Worm (Caenorhabditis elegans): Measurements from ENCODE around the gene T07G12.2.
"Not testable (repeated sequence)": the region's sequence is repeated elsewhere in the genome, so short reads cannot be mapped to it uniquely, and the experiment has no call there.

Gene T07G12.2

ce11 chrIV:10548546-10548945 lies 18.0 kb downstream of the T07G12.2 start:
- TF ChIP-seq rcor-1 (GFP tag; IDR thresholded peaks at IDR 0.05) (0 out of 2 replicates have a peak, but pooled peaks have one; percentile 17), hmg-1.2 (GFP tag; IDR thresholded peaks at IDR 0.05) (0 out of 2 replicates have a peak, but pooled peaks have one; percentile 25), B0261.1 (tag; optimal IDR thresholded peaks at IDR 0.05) (peak; percentile 47), ceh-40 (GFP tag; IDR thresholded peaks at IDR 0.05) (0 out of 2 replicates have a peak, but pooled peaks have one; percentile 31), lin-26 (GFP tag; IDR thresholded peaks at IDR 0.05) (peak; percentile 71; the same call in 1 of the 2 replicates), rpc-1 (tag; optimal IDR thresholded peaks at IDR 0.05) (peak; percentile 52), tbp1 (GFP tag; optimal IDR thresholded peaks at IDR 0.05) (peak; percentile 70), dox-1 (GFP tag; IDR thresholded peaks at IDR 0.05) (0 out of 2 replicates have a peak, but pooled peaks have one; percentile 44)
- TF ChIP-seq rpc-1 (optimal IDR thresholded peaks at IDR 0.05): not testable (repeated sequence)

- TF ChIP-seq attf-3 (GFP tag; conservative IDR thresholded peaks at IDR 0.05): peak; percentile 80
These were observed 22.5 kb downstream of the T07G12.2 start for ce11 chrIV:10552993-10553392.

ce11 chrIV:10554947-10555346 lies 24.4 kb downstream of the T07G12.2 start, which contains the start of gene zim-2:
Gene zim-2, plus strand, starts transcription at chrIV:10555247.
- TF ChIP-seq bed-2 (GFP tag; IDR thresholded peaks at IDR 0.05): no peak
- TF ChIP-seq F10E7.11 (tag; optimal IDR thresholded peaks at IDR 0.05): no peak
- no peak for TF ChIP-seq zfh-2 (GFP tag; conservative IDR thresholded peaks at IDR 0.05)
- no peak for TF ChIP-seq rec-8 (tag; optimal IDR thresholded peaks at IDR 0.05)
- no peak for TF ChIP-seq Y53F4B.3 (GFP tag; IDR thresholded peaks at IDR 0.05)
- TF ChIP-seq madf-10 (tag; optimal IDR thresholded peaks at IDR 0.05): no peak
- no peak for TF ChIP-seq hmg-20 (GFP tag; IDR thresholded peaks at IDR 0.05)
- TF ChIP-seq snpc-4 (GFP tag; optimal IDR thresholded peaks at IDR 0.05): no peak
- TF ChIP-seq snpc-4 (tag; optimal IDR thresholded peaks at IDR 0.05): no peak
- TF ChIP-seq F57A8.1 (GFP tag; optimal IDR thresholded peaks at IDR 0.05): no peak

- TF ChIP-seq hsf-1 (GFP tag; IDR thresholded peaks at IDR 0.05) (0 out of 2 replicates have a peak, but pooled peaks have one; percentile 9), snpc-1.3 (tag; optimal IDR thresholded peaks at IDR 0.05; ENCODE audit: insufficient read depth) (no peak), ama-1 (optimal IDR thresholded peaks at IDR 0.05) (no peak), ama-1 (GFP tag; optimal IDR thresholded peaks at IDR 0.05) (no peak), somi-1 (GFP tag; optimal IDR thresholded peaks at IDR 0.05) (no peak), F57A8.1 (GFP tag; optimal IDR thresholded peaks at IDR 0.05) (no peak), bed-1 (GFP tag; IDR thresholded peaks at IDR 0.05) (no peak), lsl-1 (GFP tag; optimal IDR thresholded peaks at IDR 0.05) (peak; percentile 60), F33H1.4 (GFP tag; IDR thresholded peaks at IDR 0.05) (peak; percentile 23; the same call in 1 of the 2 replicates), ztf-6 (GFP tag; IDR thresholded peaks at IDR 0.05) (no peak)
These were observed 27.9 kb downstream of the T07G12.2 start, which contains the start of gene zim-3 for ce11 chrIV:10558415-10558814. Gene zim-3, plus strand, starts transcription at chrIV:10558715.

- TF ChIP-seq C17E4.6 (GFP tag; IDR thresholded peaks at IDR 0.05) (no peak), pha-4 (tag; optimal IDR thresholded peaks at IDR 0.05) (no peak), Y53G8AR.9 (GFP tag; conservative IDR thresholded peaks at IDR 0.05) (no peak), ceh-91 (GFP tag; IDR thresholded peaks at IDR 0.05) (no peak), F10E7.11 (tag; optimal IDR thresholded peaks at IDR 0.05) (no peak), zfh-2 (GFP tag; conservative IDR thresholded peaks at IDR 0.05) (no peak), repo-1 (tag; optimal IDR thresholded peaks at IDR 0.05) (no peak), cebp-1 (GFP tag; IDR thresholded peaks at IDR 0.05) (no peak), cebp-1 (tag; optimal IDR thresholded peaks at IDR 0.05) (no peak), aptf-3 (GFP tag; IDR thresholded peaks at IDR 0.05) (no peak), Y56A3A.18 (GFP tag; IDR thresholded peaks at IDR 0.05) (no peak), rcor-1 (GFP tag; IDR thresholded peaks at IDR 0.05) (no peak), snpc-3.4 (tag; optimal IDR thresholded peaks at IDR 0.05) (no peak), hmg-1.2 (GFP tag; IDR thresholded peaks at IDR 0.05) (no peak), ceh-40 (GFP tag; IDR thresholded peaks at IDR 0.05) (no peak), tlf-1 (GFP tag; optimal IDR thresholded peaks at IDR 0.05) (no peak), fkh-3 (tag; optimal IDR thresholded peaks at IDR 0.05) (no peak), rpc-1 (optimal IDR thresholded peaks at IDR 0.05) (no peak), rpc-1 (tag; optimal IDR thresholded peaks at IDR 0.05) (no peak), ZK185.1 (tag; optimal IDR thresholded peaks at IDR 0.05; ENCODE audit: poor library complexity, severe bottlenecking) (no peak), F52B5.7 (tag; optimal IDR thresholded peaks at IDR 0.05) (no peak)
These were observed 31.1 kb downstream of the T07G12.2 start, which contains the start of gene him-8 for ce11 chrIV:10561605-10562004. Gene him-8, plus strand, starts transcription at chrIV:10561905.
